Fruit fly (Drosophila melanogaster) whole organism, pupa: ENCODE results near the gene CG15760.

Experiments used
- CG14655 ChIP-seq: fragments of 200-800 bp; sonication (Bioruptor generic); optimal IDR thresholded peaks from 3 replicates; lab custom pipeline; 2017; ENCODE audit warnings: mild to moderate bottlenecking, missing biosample characterization, missing genetic modification reagents, missing genetic modification characterization
- CG17806 ChIP-seq: fragments of 200-800 bp; sonication (Bioruptor generic); optimal IDR thresholded peaks from 2 replicates; lab custom pipeline; 2018; ENCODE audit warnings: missing biosample characterization, mild to moderate bottlenecking, missing genetic modification characterization, moderate library complexity
- CG32121 ChIP-seq: fragments of 200-800 bp; sonication (Bioruptor generic); IDR thresholded peaks from 2 replicates; pipeline ENCODE4 v1.3.6; 2022; ENCODE audit warnings: missing biosample characterization, missing genetic modification characterization
- CG34367 ChIP-seq: fragments of 200-800 bp; sonication (Bioruptor generic); optimal IDR thresholded peaks from 2 replicates; lab custom pipeline; 2018; ENCODE audit warnings: missing biosample characterization, mild to moderate bottlenecking, missing genetic modification characterization
- CG4496 ChIP-seq: fragments of 200-800 bp; sonication (Bioruptor generic); IDR thresholded peaks from 3 replicates; pipeline ENCODE4 v1.3.6; 2022; ENCODE audit warnings: missing biosample characterization, missing genetic modification characterization
- CG8301 ChIP-seq: fragments of 200-800 bp; sonication (Bioruptor generic); optimal IDR thresholded peaks from 2 replicates; lab custom pipeline; 2018; ENCODE audit warnings: missing biosample characterization, mild to moderate bottlenecking, missing genetic modification characterization
- D1 ChIP-seq: fragments of 200-800 bp; sonication (Bioruptor generic); optimal IDR thresholded peaks from 2 replicates; lab custom pipeline; 2018; ENCODE audit warnings: missing biosample characterization, mild to moderate bottlenecking, missing genetic modification characterization, moderate library complexity
- EcR ChIP-seq: fragments of 200-800 bp; sonication (Bioruptor generic); optimal IDR thresholded peaks from 3 replicates; lab custom pipeline; 2019; ENCODE audit warnings: missing biosample characterization, missing genetic modification characterization, mild to moderate bottlenecking, moderate library complexity, missing genetic modification reagents
- Ets98B ChIP-seq: fragments of 200-800 bp; sonication (Bioruptor generic); IDR thresholded peaks from 2 replicates; pipeline ENCODE4 v1.3.6; 2022; ENCODE audit warnings: missing biosample characterization, missing genetic modification characterization
- Pif1A ChIP-seq: fragments of 200-800 bp; sonication (Bioruptor generic); optimal IDR thresholded peaks from 3 replicates; lab custom pipeline; 2016; ENCODE audit warnings: missing biosample characterization, missing genetic modification characterization
- fd96Ca ChIP-seq: fragments of 200-800 bp; sonication (Bioruptor generic); IDR thresholded peaks from 3 replicates; pipeline ENCODE4 v1.3.6; 2022; ENCODE audit warnings: missing biosample characterization, missing genetic modification characterization
- rn ChIP-seq: fragments of 200-800 bp; sonication (Bioruptor generic); IDR thresholded peaks from 2 replicates; pipeline ENCODE4 v1.3.6; 2022; ENCODE audit warnings: missing biosample characterization, missing genetic modification characterization

DNA sequence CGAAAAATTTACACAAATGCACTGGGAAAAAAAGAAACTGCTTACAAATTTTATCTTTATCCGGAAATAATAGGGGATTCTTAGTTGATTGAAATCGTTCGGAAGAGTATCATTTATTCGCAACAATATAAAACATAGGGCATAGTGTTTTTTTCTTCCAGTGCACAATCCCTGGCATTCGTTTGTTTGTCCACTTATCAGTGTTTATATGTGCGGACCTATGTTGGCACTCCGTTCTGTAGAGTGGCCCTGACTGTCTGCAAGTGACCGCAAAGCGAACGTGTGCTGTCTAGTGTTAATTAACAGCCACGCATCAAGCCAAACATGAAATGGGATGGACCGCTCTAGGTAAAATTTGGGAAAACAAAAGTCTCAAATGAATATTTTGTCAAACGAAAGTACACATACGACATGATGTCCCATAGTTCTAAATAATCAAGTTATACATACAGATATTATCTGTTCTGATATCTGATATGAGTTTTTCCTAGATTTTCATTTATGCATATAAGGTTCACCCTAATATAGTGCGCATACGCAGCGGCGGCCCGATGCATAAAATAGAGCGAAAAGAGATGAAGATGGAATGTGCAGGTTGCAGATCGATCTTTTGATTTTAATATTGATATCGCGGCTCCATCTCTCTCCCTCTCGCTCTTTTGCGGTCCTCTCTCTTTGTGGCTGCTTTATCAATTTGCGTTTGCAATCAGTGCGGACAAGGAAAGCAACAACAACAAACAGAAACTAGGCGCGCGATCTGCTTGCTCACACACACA is 28.2 kb upstream of the CG15760 start:
- TF ChIP-seq Ets98B (peak; percentile 90), rn (GFP tag; lab: Robert Waterston, UW) (peak; percentile 72), CG34367 (peak; percentile 80), D1 (peak; percentile 70), CG14655 (GFP tag; lab: Kevin White, UChicago) (peak; percentile 87), CG32121 (GFP tag; lab: Robert Waterston, UW) (peak; percentile 90), CG17806 (peak; percentile 83), EcR (no peak), CG8301 (tag; lab: Kevin White, UChicago) (peak; percentile 87), fd96Ca (GFP tag; lab: Robert Waterston, UW) (peak; percentile 90), CG4496 (GFP tag; lab: Robert Waterston, UW) (peak; percentile 93), Pif1A (GFP tag; lab: Kevin White, UChicago) (peak; percentile 85)
